Worm (Caenorhabditis elegans) whole organism, midembryonic: ENCODE data around the gene srj-1.

ENCODE experiments used
- T22C8.4 ChIP-seq: fragments of 200-800 bp; sonication (Bioruptor generic); IDR thresholded peaks from 2 replicates; pipeline ENCODE4 v1.3.6; 2022; ENCODE audit warnings: missing genetic modification characterization, missing compliant biosample characterization
- cog-1 ChIP-seq: sonication (generic microtip); optimal IDR thresholded peaks from 2 replicates; lab custom pipeline; 2016; ENCODE audit warnings: missing genetic modification characterization, missing compliant biosample characterization
- flt-1 ChIP-seq: fragments of 200-800 bp; sonication (Bioruptor generic); IDR thresholded peaks from 2 replicates; pipeline ENCODE4 v1.3.6; 2022; ENCODE audit warnings: missing genetic modification characterization, missing compliant biosample characterization
- klf-2 ChIP-seq: fragments of 200-800 bp; sonication (Bioruptor generic); conservative IDR thresholded peaks from 2 replicates; pipeline ENCODE4 v1.3.6; 2022; ENCODE audit warnings: missing genetic modification reagents, missing genetic modification characterization, missing compliant biosample characterization
- med-1 ChIP-seq: sonication (generic microtip); optimal IDR thresholded peaks from 2 replicates; lab custom pipeline; 2017; ENCODE audit warnings: missing genetic modification characterization, mild to moderate bottlenecking, missing compliant biosample characterization, antibody characterized with exemption, missing genetic modification reagents; ENCODE audit not compliant: insufficient read depth
- ref-1 ChIP-seq: fragments of 200-800 bp; sonication (Bioruptor generic); conservative IDR thresholded peaks from 2 replicates; pipeline ENCODE4 v1.3.6; 2022; ENCODE audit warnings: missing genetic modification reagents, missing genetic modification characterization, missing compliant biosample characterization
- tab-1 ChIP-seq: fragments of 200-800 bp; sonication (Bioruptor generic); IDR thresholded peaks from 2 replicates; pipeline ENCODE4 v1.3.6; 2022; ENCODE audit warnings: missing genetic modification characterization, missing compliant biosample characterization
- ztf-23 ChIP-seq: fragments of 200-800 bp; sonication (Bioruptor generic); IDR thresholded peaks from 2 replicates; pipeline ENCODE4 v1.3.6; 2022; ENCODE audit warnings: missing genetic modification reagents, missing genetic modification characterization, missing compliant biosample characterization
- ztf-29 ChIP-seq: fragments of 200-800 bp; sonication (Bioruptor generic); IDR thresholded peaks from 2 replicates; pipeline ENCODE4 v1.3.6; 2022; ENCODE audit warnings: missing genetic modification reagents, missing genetic modification characterization, missing compliant biosample characterization

srj-1 gene

ce11 chrIV:11965327-11965726 is at the start of gene srj-1:
Gene srj-1 (minus strand): TSS chrIV:11965427.
- TF ChIP-seq ztf-23 (GFP tag; lab: Robert Waterston, UW) (no peak), klf-2 (GFP tag; lab: Robert Waterston, UW) (no peak), flt-1 (GFP tag; lab: Robert Waterston, UW) (no peak), ref-1 (GFP tag; lab: Robert Waterston, UW) (no peak), cog-1 (tag; lab: Kevin White, UChicago) (no peak), tab-1 (GFP tag; lab: Robert Waterston, UW) (no peak), ztf-29 (no peak), med-1 (GFP tag; lab: Kevin White, UChicago) (no peak), T22C8.4 (GFP tag; lab: Robert Waterston, UW) (no peak)

DNA sequence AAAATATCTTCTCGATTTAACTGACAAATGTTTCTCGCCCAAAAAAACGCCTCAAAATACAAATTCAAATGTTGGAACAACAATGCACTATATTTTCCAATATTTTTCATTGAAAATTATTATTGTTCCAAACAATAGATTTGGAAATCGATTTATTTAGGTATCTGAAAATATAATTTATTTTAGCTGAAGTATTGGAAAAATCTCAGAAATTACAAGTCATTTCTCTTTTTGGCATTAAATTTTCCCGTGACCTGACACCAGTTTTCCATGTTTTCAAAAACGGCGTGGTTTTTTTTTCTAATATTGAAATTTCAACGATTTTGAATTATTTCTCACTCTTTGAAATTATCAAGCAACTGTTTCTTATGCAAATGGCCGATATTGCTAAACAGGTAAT is 47.9 kb upstream of the srj-1 start, which contains the start of gene spe-17:
Gene spe-17, plus strand, starts transcription at position 301 of the 400 bp plus-strand sequence.
- TF ChIP-seq ztf-29 (no peak), flt-1 (GFP tag; lab: Robert Waterston, UW) (no peak), med-1 (GFP tag; lab: Kevin White, UChicago) (no peak), ztf-23 (GFP tag; lab: Robert Waterston, UW) (no peak), tab-1 (GFP tag; lab: Robert Waterston, UW) (no peak), klf-2 (GFP tag; lab: Robert Waterston, UW) (no peak), T22C8.4 (GFP tag; lab: Robert Waterston, UW) (no peak), ref-1 (GFP tag; lab: Robert Waterston, UW) (no peak), cog-1 (tag; lab: Kevin White, UChicago) (no peak)

DNA sequence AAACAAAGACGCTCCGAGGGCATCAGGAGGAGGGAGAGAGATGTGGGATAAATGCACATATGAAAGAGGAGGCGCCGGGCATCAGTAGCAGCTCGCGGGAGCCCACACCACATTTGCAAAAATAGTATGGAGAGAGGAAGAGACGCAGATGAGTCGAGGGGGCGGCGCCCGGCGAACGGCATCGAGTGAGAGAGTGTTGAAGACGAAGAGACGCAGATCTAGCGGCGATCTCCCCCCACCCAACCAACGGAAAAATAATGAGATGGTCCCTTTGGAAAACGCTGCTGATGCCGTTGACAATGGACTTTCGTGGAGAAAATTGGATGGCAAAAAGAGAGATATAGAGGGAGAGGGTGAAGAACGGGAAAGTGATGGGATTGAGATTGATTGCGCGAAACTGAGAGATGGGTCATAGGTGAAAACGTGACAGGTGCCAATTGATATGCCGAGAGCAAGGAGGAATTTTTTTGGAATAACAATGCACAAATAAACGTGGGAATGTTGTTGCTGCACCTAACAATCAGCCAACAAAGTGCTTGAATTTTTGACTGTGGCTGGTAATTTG is 47.3 kb upstream of the srj-1 start:
- TF ChIP-seq med-1 (GFP tag; lab: Kevin White, UChicago): no peak
- no peak for TF ChIP-seq ztf-29
- no peak for TF ChIP-seq tab-1 (GFP tag; lab: Robert Waterston, UW)
- no peak for TF ChIP-seq T22C8.4 (GFP tag; lab: Robert Waterston, UW)
- no peak for TF ChIP-seq flt-1 (GFP tag; lab: Robert Waterston, UW)
- TF ChIP-seq ref-1 (GFP tag; lab: Robert Waterston, UW): no peak
- TF ChIP-seq klf-2 (GFP tag; lab: Robert Waterston, UW): no peak
- TF ChIP-seq ztf-23 (GFP tag; lab: Robert Waterston, UW): no peak
- no peak for TF ChIP-seq cog-1 (tag; lab: Kevin White, UChicago)

DNA sequence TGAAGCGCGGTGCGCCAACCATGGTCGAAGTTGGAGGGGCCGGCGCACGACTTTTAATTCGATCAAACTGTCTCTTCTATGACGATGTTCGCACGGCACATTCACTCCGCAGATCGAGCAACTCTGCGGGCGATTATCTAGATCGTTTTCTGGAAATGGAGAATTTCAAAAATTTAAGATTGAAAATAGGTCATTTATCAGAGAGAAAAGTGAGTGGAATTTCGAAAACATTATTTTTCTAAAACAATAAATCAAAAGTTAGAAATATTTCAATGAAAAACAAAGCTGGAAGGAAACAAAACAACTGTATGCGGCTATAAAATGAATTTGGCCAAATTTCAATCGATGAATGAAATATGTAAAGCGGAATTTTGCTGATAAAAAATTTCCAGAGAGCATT is 45.6 kb upstream of the srj-1 start, which contains the start of the genes ZK617.26 and unc-22:
Gene ZK617.26, minus strand, starts transcription at position 101 of the 400 bp plus-strand sequence.
Gene unc-22, minus strand, starts transcription at position 149 of the 400 bp plus-strand sequence.
- no peak for TF ChIP-seq med-1 (GFP tag; lab: Kevin White, UChicago)
- no peak for TF ChIP-seq ztf-29
- no peak for TF ChIP-seq T22C8.4 (GFP tag; lab: Robert Waterston, UW)
- no peak for TF ChIP-seq flt-1 (GFP tag; lab: Robert Waterston, UW)
- no peak for TF ChIP-seq cog-1 (tag; lab: Kevin White, UChicago)
- no peak for TF ChIP-seq klf-2 (GFP tag; lab: Robert Waterston, UW)
- TF ChIP-seq tab-1 (GFP tag; lab: Robert Waterston, UW): no peak
- no peak for TF ChIP-seq ztf-23 (GFP tag; lab: Robert Waterston, UW)

DNA sequence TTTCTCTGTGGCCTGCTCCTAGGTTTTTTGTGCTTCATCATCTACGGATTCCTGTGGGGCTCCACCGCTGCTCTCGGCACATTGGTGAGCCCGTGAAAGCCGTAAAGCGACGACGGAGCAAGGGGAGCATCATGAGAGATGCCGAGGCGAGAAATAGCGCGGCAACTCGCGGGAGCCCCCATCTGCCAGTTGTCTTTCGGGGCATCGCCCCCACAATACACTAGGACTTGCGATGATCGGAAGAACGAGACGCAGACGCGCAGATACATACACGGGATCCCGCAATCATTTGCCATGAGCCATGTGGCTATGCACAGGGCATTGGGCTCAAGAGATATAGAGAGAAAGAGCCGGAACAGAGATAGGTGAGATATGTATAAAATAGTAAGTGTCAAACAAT is 45.1 kb upstream of the srj-1 start:
- TF ChIP-seq cog-1 (tag; lab: Kevin White, UChicago) (no peak), tab-1 (GFP tag; lab: Robert Waterston, UW) (no peak)

DNA sequence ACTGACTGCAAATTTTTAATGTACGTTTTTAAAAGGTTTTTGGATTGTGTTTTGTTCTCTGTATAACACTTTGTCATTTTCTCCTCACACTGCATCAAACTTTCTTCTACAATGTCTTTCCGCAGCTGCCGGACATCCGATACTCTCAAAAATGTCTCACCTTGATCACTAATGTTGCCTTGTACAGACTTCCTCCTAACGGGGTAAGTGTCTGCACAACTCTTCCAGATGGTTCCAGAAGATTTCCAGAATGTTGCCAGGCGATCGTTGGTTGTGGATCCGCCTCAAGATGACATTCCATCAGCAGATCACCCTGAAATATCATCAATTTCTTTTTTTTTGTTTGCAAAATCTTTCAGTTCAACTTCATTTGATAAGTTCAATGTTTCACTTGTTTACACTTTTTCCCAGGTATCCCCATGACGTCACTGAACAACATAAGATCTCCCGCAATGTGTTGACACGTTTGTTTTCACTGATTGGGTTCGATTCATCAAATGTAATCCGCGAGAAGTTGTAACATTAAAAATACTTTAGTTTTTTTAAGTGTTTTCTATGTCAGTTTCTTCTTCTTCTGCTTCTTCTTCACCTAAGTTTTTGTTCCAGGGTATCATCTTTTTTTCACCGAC is 43.9 kb upstream of the srj-1 start:
- TF ChIP-seq ztf-23 (GFP tag; lab: Robert Waterston, UW): no peak
- no peak for TF ChIP-seq T22C8.4 (GFP tag; lab: Robert Waterston, UW)
- TF ChIP-seq ref-1 (GFP tag; lab: Robert Waterston, UW): no peak
- no peak for TF ChIP-seq klf-2 (GFP tag; lab: Robert Waterston, UW)
- no peak for TF ChIP-seq cog-1 (tag; lab: Kevin White, UChicago)
- no peak for TF ChIP-seq ztf-29
- no peak for TF ChIP-seq flt-1 (GFP tag; lab: Robert Waterston, UW)
- TF ChIP-seq med-1 (GFP tag; lab: Kevin White, UChicago): no peak
- no peak for TF ChIP-seq tab-1 (GFP tag; lab: Robert Waterston, UW)

DNA sequence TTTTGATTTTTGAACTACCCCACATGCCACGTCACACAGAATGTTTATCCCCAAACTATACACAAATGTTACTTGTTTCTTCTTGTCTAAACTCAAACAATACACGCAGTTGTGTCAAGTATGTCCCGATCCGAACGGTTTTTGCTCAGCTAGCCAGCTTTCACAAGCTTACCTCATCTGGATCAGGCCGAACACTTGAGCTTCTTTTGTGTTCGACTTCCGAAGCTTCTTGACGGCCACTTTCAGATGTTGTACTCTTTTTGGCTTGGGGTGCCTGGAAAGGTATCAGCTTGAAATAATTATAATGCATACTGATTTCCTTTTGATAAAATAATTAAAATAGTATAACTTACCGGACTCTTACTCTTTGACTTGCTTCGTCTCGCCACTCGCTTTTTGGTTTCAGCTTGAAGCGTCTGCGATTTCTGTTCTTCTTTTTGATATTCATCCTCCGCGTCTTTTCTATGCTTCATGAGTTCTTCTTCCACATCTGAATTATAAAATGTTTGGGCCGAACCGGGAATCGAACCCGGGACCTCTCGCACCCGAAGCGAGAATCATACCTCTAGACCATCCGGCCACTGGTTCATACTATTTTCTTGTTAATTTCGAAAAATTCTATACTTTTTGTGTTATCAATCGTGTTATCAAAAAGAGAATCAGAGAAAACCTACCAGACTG is 40.0 kb upstream of the srj-1 start:
- TF ChIP-seq klf-2 (GFP tag; lab: Robert Waterston, UW): no peak
- no peak for TF ChIP-seq cog-1 (tag; lab: Kevin White, UChicago)
- no peak for TF ChIP-seq flt-1 (GFP tag; lab: Robert Waterston, UW)
- no peak for TF ChIP-seq ztf-29
- no peak for TF ChIP-seq ztf-23 (GFP tag; lab: Robert Waterston, UW)
- TF ChIP-seq ref-1 (GFP tag; lab: Robert Waterston, UW): no peak

DNA sequence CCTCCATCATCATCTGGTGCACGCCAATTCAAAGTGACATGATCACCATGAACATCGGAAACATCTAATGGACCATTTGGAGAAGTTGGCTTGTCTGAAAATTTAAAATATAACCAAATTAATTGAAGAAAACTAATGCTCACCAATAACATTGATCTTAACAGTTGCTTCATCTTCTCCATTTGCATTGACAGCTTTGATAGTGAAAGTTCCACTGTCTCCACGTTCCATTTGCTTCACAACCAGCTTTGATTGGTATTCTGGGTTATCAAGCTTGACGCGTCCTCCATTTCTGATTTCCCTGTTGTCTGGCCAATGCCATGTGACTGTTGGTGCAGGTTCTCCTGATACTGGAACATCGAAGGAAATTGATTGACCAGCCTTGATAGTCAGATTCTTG is 21.2 kb upstream of the srj-1 start:
- TF ChIP-seq flt-1 (GFP tag; lab: Robert Waterston, UW) (no peak), med-1 (GFP tag; lab: Kevin White, UChicago) (no peak), T22C8.4 (GFP tag; lab: Robert Waterston, UW) (no peak), ztf-29 (no peak), cog-1 (tag; lab: Kevin White, UChicago) (no peak), ztf-23 (GFP tag; lab: Robert Waterston, UW) (no peak), ref-1 (GFP tag; lab: Robert Waterston, UW) (no peak), klf-2 (GFP tag; lab: Robert Waterston, UW) (no peak), tab-1 (GFP tag; lab: Robert Waterston, UW) (no peak)
